Worm (Caenorhabditis elegans) whole organism, L4 larva: Measurements from ENCODE around the gene ZK792.12.

Experiments used
- jun-1 ChIP-seq: fragments of 150-350 bp; optimal IDR thresholded peaks from 2 replicates; lab custom pipeline; 2014; ENCODE audit warnings: missing biosample characterization, missing genetic modification reagents, missing genetic modification characterization
- lin-39 ChIP-seq: fragments of 150-350 bp; optimal IDR thresholded peaks from 2 replicates; lab custom pipeline; 2014; ENCODE audit warnings: missing biosample characterization, missing genetic modification reagents, missing genetic modification characterization
- lsy-2 ChIP-seq, 2 experiments: fragments of 150-350 bp in 1 of 2; sonication (generic microtip) in 1 of 2; optimal IDR thresholded peaks; 2 replicates each; lab custom pipeline; 2014 to 2017; ENCODE audit warnings: missing biosample characterization in 2 of 2, missing genetic modification characterization in 2 of 2
- skn-1 ChIP-seq: fragments of 150-350 bp; optimal IDR thresholded peaks from 2 replicates; lab custom pipeline; 2014; ENCODE audit warnings: missing biosample characterization, missing genetic modification characterization
- unc-39 ChIP-seq: sonication (generic microtip); optimal IDR thresholded peaks from 2 replicates; lab custom pipeline; 2017; ENCODE audit warnings: missing biosample characterization, missing genetic modification characterization

DNA sequence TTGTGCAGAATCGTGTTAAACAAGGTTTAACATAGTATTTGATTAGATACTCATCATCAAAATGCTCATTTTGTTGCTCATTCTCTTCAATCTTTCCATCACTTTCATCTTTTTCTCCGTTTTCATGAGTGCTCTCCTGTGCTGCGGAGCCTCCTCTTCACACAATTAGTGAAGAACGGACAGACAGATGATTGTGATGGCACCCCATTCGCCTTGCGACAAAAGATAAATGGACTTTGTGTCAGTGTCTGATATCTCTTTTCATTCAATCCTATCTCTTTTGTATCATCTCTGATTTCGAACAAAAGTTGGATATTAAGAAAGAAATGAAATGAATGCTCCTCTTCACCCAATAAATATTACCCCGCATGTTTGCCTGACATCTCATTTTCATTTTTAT lies 16.7 kb downstream of the ZK792.12 start:
- TF ChIP-seq jun-1 (tag; lab: Kevin White, UChicago) (no peak), skn-1 (no peak), unc-39 (tag; lab: Kevin White, UChicago) (no peak), lin-39 (no peak), lsy-2 (tag; optimal IDR thresholded peaks at IDR 0.05; lab: Kevin White, UChicago) (no peak)
